Fruit fly (Drosophila melanogaster) whole organism, wandering third instar larva: ENCODE measurements around the gene vri.

Experiments
- Abd-B ChIP-seq: fragments of >200 bp; optimal IDR thresholded peaks from 2 replicates; lab custom pipeline; 2017; ENCODE audit warnings: missing biosample characterization, missing genetic modification characterization
- CG32264 ChIP-seq: fragments of 200-800 bp; sonication (Bioruptor generic); optimal IDR thresholded peaks from 2 replicates; lab custom pipeline; 2016; ENCODE audit warnings: missing biosample characterization, missing genetic modification characterization
- CG9705 ChIP-seq: fragments of 200-800 bp; sonication (Bioruptor generic); optimal IDR thresholded peaks from 2 replicates; lab custom pipeline; 2018; ENCODE audit warnings: missing biosample characterization, mild to moderate bottlenecking, missing genetic modification characterization
- CrebA ChIP-seq: fragments of 200-800 bp; sonication (Bioruptor generic); optimal IDR thresholded peaks from 2 replicates; lab custom pipeline; 2016; ENCODE audit warnings: missing biosample characterization, mild to moderate bottlenecking, missing genetic modification characterization, borderline replicate concordance
- Dfd ChIP-seq: fragments of >200 bp; optimal IDR thresholded peaks from 2 replicates; lab custom pipeline; 2017; ENCODE audit warnings: missing biosample characterization, missing genetic modification characterization
- Dif ChIP-seq: fragments of 200-275, 200-300 bp; sonication (Bioruptor generic); optimal IDR thresholded peaks from 2 replicates; lab custom pipeline; 2018; ENCODE audit warnings: missing biosample characterization, missing genetic modification characterization; ENCODE audit not compliant: partially characterized antibody
- GATAd ChIP-seq: sonication (Bioruptor generic); optimal IDR thresholded peaks from 2 replicates; lab custom pipeline; 2016; ENCODE audit warnings: missing biosample characterization, missing genetic modification characterization
- HLH106 ChIP-seq: fragments of 200-800 bp; optimal IDR thresholded peaks from 3 replicates; lab custom pipeline; 2019; ENCODE audit warnings: missing biosample characterization, mild to moderate bottlenecking, missing genetic modification characterization, moderate library complexity
- Hnf4 ChIP-seq: fragments of 200-800 bp; sonication (Bioruptor generic); optimal IDR thresholded peaks from 2 replicates; lab custom pipeline; 2016; ENCODE audit warnings: missing biosample characterization, mild to moderate bottlenecking, missing genetic modification characterization
- Hr78 ChIP-seq: fragments of >200 bp; optimal IDR thresholded peaks from 2 replicates; lab custom pipeline; 2017; ENCODE audit warnings: missing biosample characterization, missing genetic modification characterization
- Hr83 ChIP-seq: fragments of 200-300 bp; sonication (Bioruptor generic); optimal IDR thresholded peaks from 2 replicates; lab custom pipeline; 2016; ENCODE audit warnings: missing biosample characterization, mild to moderate bottlenecking, missing genetic modification characterization, moderate library complexity; ENCODE audit not compliant: poor library complexity, severe bottlenecking
- Jra ChIP-seq: sonication (Bioruptor generic); optimal IDR thresholded peaks from 2 replicates; lab custom pipeline; 2016; ENCODE audit warnings: missing biosample characterization, missing genetic modification characterization
- Mio ChIP-seq: sonication (Bioruptor generic); optimal IDR thresholded peaks from 2 replicates; lab custom pipeline; 2016; ENCODE audit warnings: missing biosample characterization, missing genetic modification characterization
- Myc ChIP-seq: fragments of >200 bp; optimal IDR thresholded peaks from 2 replicates; lab custom pipeline; 2017
- N ChIP-seq: fragments of >200 bp; optimal IDR thresholded peaks from 2 replicates; lab custom pipeline; 2018; ENCODE audit warnings: missing biosample characterization, missing external identifiers, missing genetic modification characterization
- OdsH ChIP-seq: fragments of 200-800 bp; sonication (Bioruptor generic); optimal IDR thresholded peaks from 2 replicates; lab custom pipeline; 2016; ENCODE audit warnings: missing biosample characterization, mild to moderate bottlenecking, missing genetic modification characterization
- Rel ChIP-seq, 2 experiments: fragments of 200-800 bp; sonication (Bioruptor generic) in 1 of 2; optimal IDR thresholded peaks; 2 replicates in 1 of 2; 3 replicates in 1 of 2; lab custom pipeline; 2016 to 2019; ENCODE audit warnings: mild to moderate bottlenecking in 2 of 2, missing biosample characterization in 2 of 2, missing genetic modification characterization in 2 of 2, moderate library complexity in 1 of 2
- Sp1 ChIP-seq: fragments of 200-800 bp; sonication (Bioruptor generic); optimal IDR thresholded peaks from 3 replicates; lab custom pipeline; 2019; ENCODE audit warnings: missing biosample characterization, mild to moderate bottlenecking, missing genetic modification characterization, moderate library complexity
- Vsx2 ChIP-seq: fragments of 200-300, 225-300 bp; sonication (Bioruptor generic); optimal IDR thresholded peaks from 2 replicates; lab custom pipeline; 2018; ENCODE audit warnings: missing biosample characterization, missing genetic modification characterization; ENCODE audit not compliant: partially characterized antibody
- br ChIP-seq: fragments of 200-800 bp; sonication (Bioruptor generic); optimal IDR thresholded peaks from 2 replicates; lab custom pipeline; 2016; ENCODE audit warnings: missing biosample characterization, missing genetic modification characterization
- brk ChIP-seq: fragments of 200-800 bp; sonication (Bioruptor generic); optimal IDR thresholded peaks from 2 replicates; lab custom pipeline; 2016; ENCODE audit warnings: missing biosample characterization, mild to moderate bottlenecking, missing genetic modification characterization
- dl ChIP-seq, 2 experiments: fragments of 175-275, 200-275 bp in 1 of 2; fragments of 200-275 bp in 1 of 2; sonication (Bioruptor generic); optimal IDR thresholded peaks; lab custom pipeline; 2018; ENCODE audit warnings: mild to moderate bottlenecking in 2 of 2, missing biosample characterization in 2 of 2, missing genetic modification characterization in 2 of 2, moderate library complexity in 2 of 2; ENCODE audit not compliant: partially characterized antibody in 2 of 2, insufficient read depth in 1 of 2
- dsf ChIP-seq: sonication (Bioruptor generic); optimal IDR thresholded peaks from 2 replicates; lab custom pipeline; 2016; ENCODE audit warnings: missing biosample characterization, missing genetic modification characterization, borderline replicate concordance
- ey ChIP-seq: fragments of 200-800 bp; sonication (Bioruptor generic); optimal IDR thresholded peaks from 2 replicates; lab custom pipeline; 2016; ENCODE audit warnings: missing biosample characterization, missing genetic modification characterization
- foxo ChIP-seq, 2 experiments: fragments of 200-800 bp; sonication (Bioruptor generic); optimal IDR thresholded peaks; 2 replicates in 1 of 2; 3 replicates in 1 of 2; lab custom pipeline; 2016 to 2017; ENCODE audit warnings: missing biosample characterization in 2 of 2, missing genetic modification characterization in 2 of 2
- fru ChIP-seq: fragments of 200-800 bp; sonication (Bioruptor generic); optimal IDR thresholded peaks from 3 replicates; lab custom pipeline; 2016; ENCODE audit warnings: missing biosample characterization, mild to moderate bottlenecking, missing genetic modification characterization
- h ChIP-seq: fragments of 200-800 bp; sonication (Bioruptor generic); optimal IDR thresholded peaks from 3 replicates; lab custom pipeline; 2016; ENCODE audit warnings: missing biosample characterization, mild to moderate bottlenecking, missing genetic modification characterization
- jim ChIP-seq: fragments of 175-275, 200-325 bp; sonication (Bioruptor generic); optimal IDR thresholded peaks from 2 replicates; lab custom pipeline; 2016; ENCODE audit warnings: missing biosample characterization, mild to moderate bottlenecking, missing genetic modification characterization
- lola ChIP-seq: fragments of >200 bp; optimal IDR thresholded peaks from 2 replicates; lab custom pipeline; 2017; ENCODE audit warnings: missing biosample characterization, missing genetic modification characterization
- pan ChIP-seq: fragments of >200 bp; optimal IDR thresholded peaks from 2 replicates; lab custom pipeline; 2017
- psq ChIP-seq: fragments of 200-800 bp; sonication (Bioruptor generic); optimal IDR thresholded peaks from 3 replicates; lab custom pipeline; 2017; ENCODE audit warnings: missing biosample characterization, mild to moderate bottlenecking, missing genetic modification characterization, moderate library complexity
- rgr ChIP-seq: fragments of 200-800 bp; sonication (Bioruptor generic); optimal IDR thresholded peaks from 3 replicates; lab custom pipeline; 2016; ENCODE audit warnings: missing biosample characterization, mild to moderate bottlenecking, missing genetic modification characterization
- sage ChIP-seq: fragments of 200-800 bp; sonication (Bioruptor generic); optimal IDR thresholded peaks from 2 replicates; lab custom pipeline; 2016; ENCODE audit warnings: missing biosample characterization, mild to moderate bottlenecking, missing genetic modification characterization
- sv ChIP-seq: fragments of 200-800 bp; sonication (Bioruptor generic); optimal IDR thresholded peaks from 3 replicates; lab custom pipeline; 2016; ENCODE audit warnings: missing biosample characterization, missing genetic modification characterization
- tai ChIP-seq: sonication (Bioruptor generic); optimal IDR thresholded peaks from 2 replicates; lab custom pipeline; 2016; ENCODE audit warnings: missing biosample characterization, missing genetic modification characterization
- usp ChIP-seq: fragments of >200 bp; optimal IDR thresholded peaks from 2 replicates; lab custom pipeline; 2017; ENCODE audit warnings: missing biosample characterization, missing genetic modification characterization
- woc ChIP-seq: sonication (Bioruptor generic); optimal IDR thresholded peaks from 2 replicates; lab custom pipeline; 2016; ENCODE audit warnings: missing biosample characterization, mild to moderate bottlenecking, missing genetic modification characterization

vri gene

DNA sequence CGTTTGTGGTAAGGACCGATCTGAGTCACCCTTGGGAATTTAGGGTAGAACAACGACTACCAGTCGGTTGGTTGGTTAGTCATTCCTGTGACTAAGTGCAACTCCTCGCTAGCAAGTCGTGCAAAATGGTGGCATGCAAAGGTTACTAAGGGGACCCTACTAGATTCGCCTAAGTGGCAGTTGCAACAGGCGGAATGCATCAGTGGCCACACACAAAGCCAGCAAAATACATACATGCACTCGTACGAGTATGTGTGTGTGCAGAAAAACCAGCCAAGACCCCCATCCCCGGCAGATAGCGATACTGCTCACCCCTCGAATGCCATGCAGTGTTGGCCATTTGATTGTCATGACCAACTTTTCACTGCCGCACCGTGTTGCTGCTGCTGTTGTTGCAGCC lies 3.9 kb upstream of the vri start:
- no peak for TF ChIP-seq Mio (GFP tag; lab: Kevin White, UChicago)
- no peak for TF ChIP-seq lola (GFP tag; lab: Kevin White, UChicago)
- TF ChIP-seq Rel (GFP tag; optimal IDR thresholded peaks at IDR 0.05; lab: Kevin White, UChicago), result no peak
- TF ChIP-seq Rel (tag; optimal IDR thresholded peaks at IDR 0.05; lab: Kevin White, UChicago), result no peak
- TF ChIP-seq pan (lab: Kevin White, UChicago), result no peak
- no peak for TF ChIP-seq jim (GFP tag; lab: Kevin White, UChicago)
- no peak for TF ChIP-seq GATAd (GFP tag; lab: Kevin White, UChicago)
- no peak for TF ChIP-seq woc (GFP tag; lab: Kevin White, UChicago)
- TF ChIP-seq Sp1 (GFP tag; lab: Kevin White, UChicago), result no peak
- no peak for TF ChIP-seq Hr78 (GFP tag; lab: Kevin White, UChicago)
- no peak for TF ChIP-seq sv (GFP tag; lab: Kevin White, UChicago)
- TF ChIP-seq fru (GFP tag; lab: Kevin White, UChicago), result no peak
- no peak for TF ChIP-seq OdsH (GFP tag; lab: Kevin White, UChicago)
- no peak for TF ChIP-seq sage (GFP tag; lab: Kevin White, UChicago)
- TF ChIP-seq, all 38 proteins: peak for 0

DNA sequence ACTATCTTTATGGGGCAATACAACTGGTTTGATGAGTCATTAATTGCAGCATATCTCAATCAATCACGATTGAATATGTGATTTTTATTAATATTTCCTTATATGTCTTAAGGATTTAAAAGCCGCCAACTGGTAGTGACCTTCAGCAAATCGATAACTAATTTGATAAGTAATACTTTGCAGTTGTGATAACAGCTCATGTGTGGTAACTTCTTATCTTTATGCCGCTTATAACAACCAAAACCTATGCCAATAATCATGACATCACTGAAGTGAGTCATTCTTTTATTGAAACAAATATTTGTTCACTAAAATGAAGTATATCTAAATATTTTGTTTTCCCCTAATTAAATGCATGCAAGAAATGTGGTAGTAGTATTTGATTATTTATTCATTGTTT lies 2.9 kb upstream of the vri start:
- TF ChIP-seq ey (GFP tag; lab: Kevin White, UChicago) (no peak), OdsH (GFP tag; lab: Kevin White, UChicago) (no peak), jim (GFP tag; lab: Kevin White, UChicago) (no peak), Dfd (GFP tag; lab: Kevin White, UChicago) (no peak), dsf (no peak), rgr (GFP tag; lab: Kevin White, UChicago) (no peak), h (GFP tag; lab: Kevin White, UChicago) (no peak), Hnf4 (GFP tag; lab: Kevin White, UChicago) (no peak), HLH106 (no peak), Mio (GFP tag; lab: Kevin White, UChicago) (no peak), Rel (GFP tag; optimal IDR thresholded peaks at IDR 0.05; lab: Kevin White, UChicago) (no peak), Rel (tag; optimal IDR thresholded peaks at IDR 0.05; lab: Kevin White, UChicago) (no peak), Hr83 (GFP tag; lab: Kevin White, UChicago) (no peak), Hr78 (GFP tag; lab: Kevin White, UChicago) (no peak), lola (GFP tag; lab: Kevin White, UChicago) (no peak), dl (GFP tag; optimal IDR thresholded peaks at IDR 0.05; lab: Kevin White, UChicago; ENCODE audit: insufficient read depth in 1 of 2, partially characterized antibody in 2 of 2) (no peak), N (no peak), psq (GFP tag; lab: Kevin White, UChicago) (no peak), woc (GFP tag; lab: Kevin White, UChicago) (no peak)

DNA sequence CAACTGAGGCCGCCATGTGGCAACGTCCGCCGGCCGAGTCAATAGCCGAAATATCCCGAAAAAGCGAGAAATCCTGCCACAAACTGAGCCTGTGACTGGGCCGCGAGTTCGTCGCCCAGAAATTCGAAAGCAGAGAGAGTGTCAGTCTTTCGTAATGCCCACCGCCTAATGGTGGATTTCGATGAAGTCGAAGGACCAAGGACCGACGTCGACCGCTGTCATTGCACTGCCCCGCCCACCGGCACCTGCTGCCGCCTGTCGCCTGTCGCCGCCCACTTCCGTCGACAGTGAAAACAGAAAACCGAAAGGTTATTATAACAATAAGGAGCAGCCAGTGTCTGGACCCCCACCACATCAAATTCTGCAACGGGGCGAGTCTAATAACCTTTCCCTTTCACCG lies 2.2 kb upstream of the vri start:
- no peak for TF ChIP-seq N
- no peak for TF ChIP-seq HLH106
- no peak for TF ChIP-seq psq (GFP tag; lab: Kevin White, UChicago)
- TF ChIP-seq dsf, result no peak
- no peak for TF ChIP-seq brk (GFP tag; lab: Kevin White, UChicago)
- no peak for TF ChIP-seq CG32264 (GFP tag; lab: Kevin White, UChicago)
- no peak for TF ChIP-seq usp (GFP tag; lab: Kevin White, UChicago)
- no peak for TF ChIP-seq Dif (GFP tag; lab: Kevin White, UChicago)
- TF ChIP-seq Jra (GFP tag; lab: Kevin White, UChicago), result no peak
- TF ChIP-seq CG9705 (GFP tag; lab: Kevin White, UChicago), result no peak
- TF ChIP-seq tai (GFP tag; lab: Kevin White, UChicago), result no peak
- no peak for TF ChIP-seq Hr78 (GFP tag; lab: Kevin White, UChicago)
- no peak for TF ChIP-seq OdsH (GFP tag; lab: Kevin White, UChicago)

DNA sequence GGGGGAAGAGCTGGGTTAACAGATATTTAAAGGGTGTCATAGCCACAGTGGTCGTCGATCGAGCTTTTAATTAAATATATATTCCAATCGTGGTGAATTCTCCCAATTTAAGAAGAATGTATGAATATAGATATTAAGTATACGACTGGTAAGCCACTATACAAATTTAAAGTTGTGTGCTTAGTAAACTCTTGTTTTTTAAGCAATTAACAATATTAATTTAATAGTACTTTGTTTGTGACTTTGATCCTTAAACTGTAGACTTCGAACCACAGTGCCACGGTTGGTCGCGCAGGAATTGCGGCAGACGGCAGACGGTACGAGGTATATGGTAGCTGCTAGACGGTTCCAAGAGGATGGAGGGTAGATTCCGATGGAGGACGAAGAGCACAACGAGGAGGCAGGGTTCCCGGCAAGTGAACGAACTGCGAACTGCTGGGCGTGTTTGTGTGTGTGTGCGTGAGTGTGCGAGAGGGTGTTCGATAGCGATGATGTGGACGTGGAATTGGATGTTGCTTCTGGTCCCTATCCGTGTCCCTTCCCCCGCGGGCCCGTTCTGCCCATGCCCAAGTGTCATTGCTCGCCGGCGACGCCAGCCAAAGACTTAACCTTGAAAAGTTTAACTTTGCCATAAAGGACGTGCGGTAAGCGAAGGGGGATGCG lies 1.0 kb upstream of the vri start:
- TF ChIP-seq OdsH (GFP tag; lab: Kevin White, UChicago) (peak; percentile 85), Sp1 (GFP tag; lab: Kevin White, UChicago) (peak; percentile 92), Myc (lab: Kevin White, UChicago) (no peak), brk (GFP tag; lab: Kevin White, UChicago) (peak; percentile 64), Jra (GFP tag; lab: Kevin White, UChicago) (peak; percentile 82), woc (GFP tag; lab: Kevin White, UChicago) (peak; percentile 91), h (GFP tag; lab: Kevin White, UChicago) (peak; percentile 92), pan (lab: Kevin White, UChicago) (no peak), lola (GFP tag; lab: Kevin White, UChicago) (no peak), usp (GFP tag; lab: Kevin White, UChicago) (no peak), Hnf4 (GFP tag; lab: Kevin White, UChicago) (peak; percentile 62), sv (GFP tag; lab: Kevin White, UChicago) (no peak), Vsx2 (GFP tag; lab: Kevin White, UChicago) (peak; percentile 8), Abd-B (GFP tag; lab: Kevin White, UChicago) (no peak), br (GFP tag; lab: Kevin White, UChicago) (peak; percentile 84), ey (GFP tag; lab: Kevin White, UChicago) (peak; percentile 80), dl (GFP tag; optimal IDR thresholded peaks at IDR 0.05; lab: Kevin White, UChicago; ENCODE audit: insufficient read depth in 1 of 2, partially characterized antibody in 2 of 2) (no peak), N (no peak), CrebA (GFP tag; lab: Kevin White, UChicago) (no peak), CG9705 (GFP tag; lab: Kevin White, UChicago) (peak; percentile 76), jim (GFP tag; lab: Kevin White, UChicago) (peak; percentile 43), Dfd (GFP tag; lab: Kevin White, UChicago) (no peak), CG32264 (GFP tag; lab: Kevin White, UChicago) (peak; percentile 52), HLH106 (peak; percentile 89), Dif (GFP tag; lab: Kevin White, UChicago) (peak; percentile 48), foxo (GFP tag; optimal IDR thresholded peaks at IDR 0.05; lab: Kevin White, UChicago) (peak; percentile 35 to 84), Mio (GFP tag; lab: Kevin White, UChicago) (no peak), Hr83 (GFP tag; lab: Kevin White, UChicago) (peak; percentile 27)
